Worm (Caenorhabditis elegans) whole organism, L4/young adult: ENCODE data around the gene R02F11.1.

Experiments
- W03F9.2 ChIP-seq: fragments of 150-350 bp; optimal IDR thresholded peaks from 2 replicates; lab custom pipeline; 2014; ENCODE audit warnings: missing biosample characterization, missing genetic modification characterization
- dao-5 ChIP-seq: sonication (generic microtip); optimal IDR thresholded peaks from 2 replicates; lab custom pipeline; 2016; ENCODE audit warnings: missing genotype, missing genetic modification characterization, moderate library complexity, missing compliant biosample characterization
- him-1 ChIP-seq: sonication (generic microtip); optimal IDR thresholded peaks from 2 replicates; lab custom pipeline; 2016; ENCODE audit warnings: missing genotype, missing genetic modification reagents, missing genetic modification characterization, missing compliant biosample characterization

DNA sequence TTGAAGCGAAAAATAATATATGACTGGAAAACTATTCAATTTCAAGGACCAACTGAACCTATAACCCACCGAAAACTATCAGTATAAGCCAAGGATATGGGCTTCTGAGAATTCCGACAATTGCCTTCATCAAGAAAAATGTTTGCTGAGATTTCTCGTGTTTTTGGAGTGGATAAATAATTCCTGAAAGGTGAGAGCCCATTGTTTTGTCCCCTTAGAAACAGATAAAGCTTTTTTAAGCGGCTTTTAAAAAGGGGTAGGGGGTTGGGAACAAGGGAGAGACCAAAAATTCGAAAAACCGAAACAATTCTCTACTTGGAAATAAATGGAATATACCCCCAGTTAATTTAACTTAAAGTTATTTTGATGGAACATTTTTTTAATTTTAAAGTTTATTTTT lies 34.4 kb upstream of the R02F11.1 start, which contains the start of gene C18G1.8:
- TF ChIP-seq W03F9.2 (tag; lab: Kevin White, UChicago) = no peak
- no peak for TF ChIP-seq him-1 (tag; lab: Kevin White, UChicago)
- no peak for TF ChIP-seq dao-5
